Fruit fly (Drosophila melanogaster) whole organism, embryonic: ENCODE measurements around the gene CycE.

Experiments used
- Atf3 ChIP-seq: fragments of 200-800 bp; sonication (Bioruptor generic); optimal IDR thresholded peaks from 3 replicates; lab custom pipeline; 2016; ENCODE audit warnings: missing biosample characterization, missing genetic modification characterization
- CG10274 ChIP-seq: fragments of 200-800 bp; sonication (Bioruptor generic); optimal IDR thresholded peaks from 3 replicates; lab custom pipeline; 2017; ENCODE audit warnings: missing biosample characterization, mild to moderate bottlenecking, missing genetic modification characterization
- CG10462 ChIP-seq: fragments of 200-800 bp; sonication (Bioruptor generic); optimal IDR thresholded peaks from 2 replicates; lab custom pipeline; 2016; ENCODE audit warnings: missing biosample characterization, missing genetic modification characterization
- CG13624 ChIP-seq: fragments of 200-800 bp; sonication (Bioruptor generic); optimal IDR thresholded peaks from 2 replicates; lab custom pipeline; 2016; ENCODE audit warnings: missing biosample characterization, missing genetic modification characterization
- CG13894 ChIP-seq: fragments of 200-800 bp; sonication (Bioruptor generic); optimal IDR thresholded peaks from 3 replicates; lab custom pipeline; 2018; ENCODE audit warnings: missing biosample characterization, mild to moderate bottlenecking, missing genetic modification characterization, moderate library complexity
- CG14710 ChIP-seq: fragments of 200-800 bp; sonication (Bioruptor generic); optimal IDR thresholded peaks from 3 replicates; lab custom pipeline; 2019; ENCODE audit warnings: missing biosample characterization, mild to moderate bottlenecking, missing genetic modification characterization, moderate library complexity
- CG1792 ChIP-seq: fragments of 200-800 bp; sonication (Bioruptor generic); optimal IDR thresholded peaks from 2 replicates; lab custom pipeline; 2016; ENCODE audit warnings: missing biosample characterization, missing genetic modification characterization
- CG1832 ChIP-seq: fragments of 200-800 bp; sonication (Bioruptor generic); optimal IDR thresholded peaks from 2 replicates; lab custom pipeline; 2017; ENCODE audit warnings: missing biosample characterization, mild to moderate bottlenecking, missing genetic modification characterization, inconsistent platforms
- CG30403 ChIP-seq: fragments of 200-800 bp; sonication (Bioruptor generic); optimal IDR thresholded peaks from 3 replicates; lab custom pipeline; 2016; ENCODE audit warnings: missing biosample characterization, missing genetic modification characterization
- CG3407 ChIP-seq: fragments of 200-800 bp; sonication (Bioruptor generic); optimal IDR thresholded peaks from 2 replicates; lab custom pipeline; 2018; ENCODE audit warnings: missing biosample characterization, mild to moderate bottlenecking, missing genetic modification characterization
- CG34224 ChIP-seq: fragments of 200-800 bp; sonication (Bioruptor generic); IDR thresholded peaks from 3 replicates; pipeline ENCODE4 v1.3.6; 2022; ENCODE audit warnings: missing biosample characterization, missing genetic modification characterization; ENCODE audit not compliant: partially characterized antibody
- CG3995 ChIP-seq: fragments of 200-800 bp; sonication (Bioruptor generic); optimal IDR thresholded peaks from 3 replicates; lab custom pipeline; 2016; ENCODE audit warnings: missing biosample characterization, missing genetic modification characterization
- CG8359 ChIP-seq: fragments of 200-800 bp; sonication (Bioruptor generic); optimal IDR thresholded peaks from 2 replicates; lab custom pipeline; 2017; ENCODE audit warnings: missing biosample characterization, mild to moderate bottlenecking, missing genetic modification characterization, borderline replicate concordance
- CG9817 ChIP-seq: fragments of 200-800 bp; sonication (Bioruptor generic); optimal IDR thresholded peaks from 2 replicates; lab custom pipeline; 2018; ENCODE audit warnings: missing biosample characterization, mild to moderate bottlenecking, missing genetic modification characterization, moderate library complexity
- Camta ChIP-seq: fragments of 200-800 bp; sonication (Bioruptor generic); optimal IDR thresholded peaks from 2 replicates; lab custom pipeline; 2016; ENCODE audit warnings: missing biosample characterization, missing genetic modification characterization
- Chrac-16 ChIP-seq: fragments of 200-800 bp; sonication (Bioruptor generic); optimal IDR thresholded peaks from 3 replicates; lab custom pipeline; 2016; ENCODE audit warnings: missing biosample characterization, missing genetic modification characterization
- Dfd ChIP-seq, 2 experiments: fragments of >200 bp; optimal IDR thresholded peaks; 2 replicates each; lab custom pipeline; 2017; ENCODE audit warnings: missing biosample characterization in 2 of 2, missing genetic modification characterization in 2 of 2
- Dref ChIP-seq: fragments of 200-800 bp; sonication (Bioruptor generic); IDR thresholded peaks from 2 replicates; pipeline ENCODE4 v1.3.6; 2022; ENCODE audit warnings: missing biosample characterization, missing genetic modification characterization
- Drgx ChIP-seq: fragments of 200-800 bp; sonication (Bioruptor generic); IDR thresholded peaks from 2 replicates; pipeline ENCODE4 v1.3.6; 2022; ENCODE audit warnings: missing biosample characterization, missing genetic modification characterization
- Ets65A ChIP-seq: fragments of 200-800 bp; sonication (Bioruptor generic); peaks from one replicate; lab custom pipeline; 2016; ENCODE audit warnings: missing biosample characterization, missing genetic modification characterization
- Gug ChIP-seq: fragments of 200-800 bp; sonication (Bioruptor generic); IDR thresholded peaks from 4 replicates; pipeline ENCODE4 v1.3.6; 2022; ENCODE audit warnings: missing biosample characterization, missing genetic modification characterization
- HHEX ChIP-seq: fragments of 200-800 bp; sonication (Bioruptor generic); optimal IDR thresholded peaks from 3 replicates; lab custom pipeline; 2017; ENCODE audit warnings: missing biosample characterization, mild to moderate bottlenecking, missing genetic modification characterization, missing genetic modification reagents
- Hand ChIP-seq: fragments of 200-800 bp; sonication (Bioruptor generic); optimal IDR thresholded peaks from 2 replicates; lab custom pipeline; 2017; ENCODE audit warnings: mild to moderate bottlenecking, missing biosample characterization, missing genetic modification reagents, missing genetic modification characterization
- Hmx ChIP-seq: fragments of 200-800 bp; sonication (Bioruptor generic); optimal IDR thresholded peaks from 2 replicates; lab custom pipeline; 2016; ENCODE audit warnings: missing biosample characterization, missing genetic modification characterization
- Max ChIP-seq: fragments of 200-800 bp; sonication (Bioruptor generic); optimal IDR thresholded peaks from 2 replicates; lab custom pipeline; 2016; ENCODE audit warnings: missing biosample characterization, mild to moderate bottlenecking, missing genetic modification characterization
- Med ChIP-seq: fragments of 200-800 bp; sonication (Bioruptor generic); peaks from one replicate; lab custom pipeline; 2016; ENCODE audit warnings: missing biosample characterization, missing genetic modification characterization, mild to moderate bottlenecking, inconsistent platforms, moderate library complexity
- NFAT ChIP-seq: fragments of 200-800 bp; sonication (Bioruptor generic); IDR thresholded peaks from 2 replicates; pipeline ENCODE4 v1.3.6; 2022; ENCODE audit warnings: missing biosample characterization, missing genetic modification characterization
- NK7.1 ChIP-seq: fragments of 200-800 bp; sonication (Bioruptor generic); optimal IDR thresholded peaks from 3 replicates; lab custom pipeline; 2016; ENCODE audit warnings: missing biosample characterization, missing genetic modification characterization
- Side ChIP-seq: fragments of 200-800 bp; sonication (Bioruptor generic); optimal IDR thresholded peaks from 2 replicates; lab custom pipeline; 2016; ENCODE audit warnings: missing biosample characterization, missing genetic modification characterization
- Sry-δ ChIP-seq: fragments of 200-800 bp; sonication (Bioruptor generic); optimal IDR thresholded peaks from 2 replicates; lab custom pipeline; 2016; ENCODE audit warnings: missing biosample characterization, missing genetic modification characterization
- Trl ChIP-seq, 3 experiments: fragments of >200 bp in 2 of 3; fragments of 200-800 bp in 1 of 3; sonication (Bioruptor generic) in 1 of 3; optimal IDR thresholded peaks; 2 replicates in 1 of 3; 3 replicates in 2 of 3; lab custom pipeline; 2016 to 2017; ENCODE audit warnings: missing biosample characterization in 1 of 3, missing genetic modification characterization in 1 of 3
- abd-A ChIP-seq: fragments of 200-800 bp; sonication (Bioruptor generic); optimal IDR thresholded peaks from 3 replicates; lab custom pipeline; 2019; ENCODE audit warnings: missing biosample characterization, mild to moderate bottlenecking, missing genetic modification characterization, moderate library complexity
- al ChIP-seq: fragments of 200-800 bp; sonication (Bioruptor generic); IDR thresholded peaks from 2 replicates; pipeline ENCODE4 v1.3.6; 2022; ENCODE audit warnings: missing biosample characterization, missing genetic modification characterization
- ase ChIP-seq: fragments of 200-800 bp; sonication (Bioruptor generic); IDR thresholded peaks from 3 replicates; pipeline ENCODE4 v1.3.6; 2022; ENCODE audit warnings: missing biosample characterization, missing genetic modification characterization
- chif ChIP-seq, 2 experiments: fragments of 200-800 bp; sonication (Bioruptor generic); optimal IDR thresholded peaks; 3 replicates each; lab custom pipeline; 2016; ENCODE audit warnings: missing biosample characterization in 2 of 2, missing genetic modification characterization in 2 of 2
- crol ChIP-seq: fragments of 200-800 bp; sonication (Bioruptor generic); IDR thresholded peaks from 2 replicates; pipeline ENCODE4 v1.3.6; 2022; ENCODE audit warnings: missing biosample characterization, missing genetic modification characterization
- disco-r ChIP-seq: fragments of 200-800 bp; sonication (Bioruptor generic); optimal IDR thresholded peaks from 2 replicates; lab custom pipeline; 2016; ENCODE audit warnings: missing biosample characterization, missing genetic modification characterization
- esg ChIP-seq: fragments of 200-800 bp; sonication (Bioruptor generic); conservative IDR thresholded peaks from 2 replicates; pipeline ENCODE4 v1.3.6; 2022; ENCODE audit warnings: missing biosample characterization, missing genetic modification characterization
- ind ChIP-seq: fragments of 200-800 bp; sonication (Bioruptor generic); optimal IDR thresholded peaks from 3 replicates; lab custom pipeline; 2016; ENCODE audit warnings: missing biosample characterization, missing genetic modification characterization
- ken ChIP-seq: fragments of 200-800 bp; sonication (Bioruptor generic); IDR thresholded peaks from 3 replicates; pipeline ENCODE4 v1.3.6; 2022; ENCODE audit warnings: missing biosample characterization, missing genetic modification characterization
- mam ChIP-seq: fragments of 200-800 bp; sonication (Bioruptor generic); optimal IDR thresholded peaks from 3 replicates; lab custom pipeline; 2016; ENCODE audit warnings: missing biosample characterization, missing genetic modification characterization
- oc ChIP-seq: fragments of 200-800 bp; sonication (Bioruptor generic); optimal IDR thresholded peaks from 2 replicates; lab custom pipeline; 2018; ENCODE audit warnings: missing biosample characterization, mild to moderate bottlenecking, missing genetic modification characterization, moderate library complexity
- pho ChIP-seq: fragments of 200-800 bp; sonication (Bioruptor generic); optimal IDR thresholded peaks from 2 replicates; lab custom pipeline; 2016; ENCODE audit warnings: missing biosample characterization, missing genetic modification characterization
- pnt ChIP-seq: fragments of 200-800 bp; sonication (Bioruptor generic); optimal IDR thresholded peaks from 3 replicates; lab custom pipeline; 2016; ENCODE audit warnings: missing biosample characterization, missing genetic modification characterization
- sug ChIP-seq: fragments of 200-800 bp; optimal IDR thresholded peaks from 2 replicates; lab custom pipeline; 2019; ENCODE audit warnings: missing biosample characterization, mild to moderate bottlenecking, missing genetic modification characterization, moderate library complexity
- tgo ChIP-seq: fragments of 200-800 bp; sonication (Bioruptor generic); IDR thresholded peaks from 3 replicates; pipeline ENCODE4 v1.3.6; 2022; ENCODE audit warnings: missing biosample characterization, missing genetic modification characterization
- twi ChIP-seq: fragments of 200-800 bp; optimal IDR thresholded peaks from 2 replicates; lab custom pipeline; 2019; ENCODE audit warnings: missing biosample characterization, mild to moderate bottlenecking, missing genetic modification characterization, moderate library complexity
- tx ChIP-seq: fragments of 200-800 bp; sonication (Bioruptor generic); optimal IDR thresholded peaks from 2 replicates; lab custom pipeline; 2016; ENCODE audit warnings: missing biosample characterization, missing genetic modification characterization
- zen ChIP-seq: fragments of 200-800 bp; sonication (Bioruptor generic); optimal IDR thresholded peaks from 3 replicates; lab custom pipeline; 2018; ENCODE audit warnings: missing biosample characterization, mild to moderate bottlenecking, missing genetic modification characterization, moderate library complexity

Gene CycE

DNA sequence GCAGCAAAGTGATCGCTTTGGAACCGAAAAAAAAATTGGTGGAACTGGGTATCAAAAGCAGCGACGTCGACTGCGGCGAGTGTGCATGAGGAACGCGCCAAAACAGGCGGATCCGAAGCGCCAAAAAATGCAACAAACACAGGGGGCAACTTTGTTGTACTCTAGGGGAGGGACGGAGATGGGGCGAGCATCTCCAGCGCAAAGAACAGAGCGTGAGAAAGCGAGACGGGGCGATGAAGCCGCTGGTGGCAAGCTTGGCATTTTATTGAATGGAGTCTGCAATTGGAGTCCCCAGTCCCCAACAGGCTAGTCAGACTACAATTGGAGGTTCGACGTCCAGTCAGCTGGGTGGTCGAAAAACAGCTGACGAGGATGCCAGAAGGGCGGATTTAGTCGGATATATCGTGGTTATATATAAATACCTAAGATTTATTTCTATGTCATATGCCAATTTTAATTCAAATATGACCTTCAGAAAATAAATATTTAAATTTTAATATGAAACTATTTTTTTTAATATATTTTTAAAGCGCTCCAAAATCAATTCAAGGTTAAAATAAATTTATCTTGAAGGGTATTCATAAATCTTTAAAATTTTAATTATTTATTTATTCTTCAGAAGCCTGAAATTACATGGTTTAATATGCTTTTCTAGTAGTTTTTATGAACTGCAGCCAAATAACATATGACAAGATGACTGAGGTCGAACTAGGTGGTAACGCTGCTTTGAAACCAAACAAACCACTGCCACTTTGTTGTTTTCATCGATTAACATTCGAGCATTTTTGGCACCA, 1.2 kb downstream of the CycE start (continued):
- TF ChIP-seq CG1792 (GFP tag; lab: Kevin White, UChicago) (no peak), Hmx (no peak), CG3407 (peak; percentile 79), Chrac-16 (peak; percentile 78), ind (peak; percentile 87), CG13894 (peak; percentile 76), Dref (GFP tag; lab: Robert Waterston, UW) (peak; percentile 26; the same call in 1 of the 2 replicates), pho (GFP tag; lab: Kevin White, UChicago) (peak; percentile 1), Gug (GFP tag; lab: Robert Waterston, UW) (peak; percentile 28; the same call in 1 of the 4 replicates), zen (tag; lab: Kevin White, UChicago) (peak; percentile 89), Side (GFP tag; lab: Kevin White, UChicago) (no peak), abd-A (no peak), CG3995 (no peak), crol (peak; percentile 43; the same call in 1 of the 2 replicates), Med (GFP tag; lab: Kevin White, UChicago) (peak; percentile 59), Camta (GFP tag; lab: Kevin White, UChicago) (peak; percentile 42), ken (0 out of 3 replicates have a peak, but pooled peaks have one; percentile 49), CG1832 (GFP tag; lab: Kevin White, UChicago) (peak; percentile 47), ase (GFP tag; lab: Robert Waterston, UW) (peak; percentile 78; the same call in 2 of the 3 replicates), CG10462 (GFP tag; lab: Kevin White, UChicago) (peak; percentile 68), al (GFP tag; lab: Robert Waterston, UW) (peak; percentile 71), Drgx (peak; percentile 69), oc (tag; lab: Kevin White, UChicago) (peak; percentile 68), Dfd (GFP tag; optimal IDR thresholded peaks at IDR 0.05; lab: Kevin White, UChicago) (no peak), chif (GFP tag; optimal IDR thresholded peaks at IDR 0.05; lab: Kevin White, UChicago) (peak in 1 of 2 experiments; percentile 32), esg (GFP tag; lab: Robert Waterston, UW) (peak; percentile 82), Max (GFP tag; lab: Kevin White, UChicago) (peak; percentile 61), Atf3 (GFP tag; lab: Kevin White, UChicago) (no peak), disco-r (no peak), CG13624 (no peak), CG8359 (peak; percentile 68), sug (tag; lab: Kevin White, UChicago) (peak; percentile 92), CG30403 (GFP tag; lab: Kevin White, UChicago) (peak; percentile 91), mam (GFP tag; lab: Kevin White, UChicago) (peak; percentile 17), NFAT (peak; percentile 62), Ets65A (GFP tag; lab: Kevin White, UChicago) (peak; percentile 95), tx (GFP tag; lab: Kevin White, UChicago) (no peak), Sry-δ (GFP tag; lab: Kevin White, UChicago) (no peak), tgo (GFP tag; lab: Robert Waterston, UW) (peak; percentile 85), HHEX (GFP tag; lab: Kevin White, UChicago) (peak; percentile 91), CG10274 (GFP tag; lab: Kevin White, UChicago) (peak; percentile 72), Trl (optimal IDR thresholded peaks at IDR 0.05; lab: Kevin White, UChicago) (no peak), Trl (GFP tag; optimal IDR thresholded peaks at IDR 0.05; lab: Kevin White, UChicago) (no peak), CG14710 (tag; lab: Kevin White, UChicago) (peak; percentile 97), NK7.1 (GFP tag; lab: Kevin White, UChicago) (no peak), pnt (no peak), CG9817 (peak; percentile 88), CG34224 (GFP tag; lab: Robert Waterston, UW) (no peak), twi (tag; lab: Kevin White, UChicago) (peak; percentile 94), Hand (peak; percentile 79)
